Fruit fly (Drosophila melanogaster) whole organism, embryonic: Measurements from ENCODE around the gene PPP4R2r.
A peak's percentile ranks its signal among the peaks of the same experiment; 100 is the strongest.

Source experiments
- Antp ChIP-seq: fragments of 200-800 bp; sonication (Bioruptor generic); optimal IDR thresholded peaks from 3 replicates; lab custom pipeline; 2016; ENCODE audit warnings: missing biosample characterization, missing genetic modification characterization
- CG10209 ChIP-seq: fragments of 200-800 bp; sonication (Bioruptor generic); optimal IDR thresholded peaks from 3 replicates; lab custom pipeline; 2017; ENCODE audit warnings: missing biosample characterization, mild to moderate bottlenecking, missing genetic modification characterization, missing genetic modification reagents
- CG1024 ChIP-seq: fragments of 200-800 bp; sonication (Bioruptor generic); IDR thresholded peaks from 2 replicates; pipeline ENCODE4 v1.3.6; 2022; ENCODE audit warnings: missing biosample characterization, missing genetic modification characterization
- CG10462 ChIP-seq: fragments of 200-800 bp; sonication (Bioruptor generic); optimal IDR thresholded peaks from 2 replicates; lab custom pipeline; 2016; ENCODE audit warnings: missing biosample characterization, missing genetic modification characterization
- CG12769 ChIP-seq: fragments of 200-800 bp; sonication (Bioruptor generic); optimal IDR thresholded peaks from 2 replicates; lab custom pipeline; 2019; ENCODE audit warnings: missing biosample characterization, mild to moderate bottlenecking, missing genetic modification characterization, moderate library complexity
- CG13424 ChIP-seq: fragments of 200-800 bp; sonication (Bioruptor generic); optimal IDR thresholded peaks from 2 replicates; lab custom pipeline; 2019; ENCODE audit warnings: missing biosample characterization, mild to moderate bottlenecking, missing genetic modification characterization, moderate library complexity
- CG14050 ChIP-seq: fragments of 200-800 bp; sonication (Bioruptor generic); IDR thresholded peaks from 3 replicates; pipeline ENCODE4 v1.3.6; 2022; ENCODE audit warnings: missing biosample characterization, missing genetic modification characterization
- CG1529 ChIP-seq: fragments of 200-800 bp; sonication (Bioruptor generic); optimal IDR thresholded peaks from 3 replicates; lab custom pipeline; 2018; ENCODE audit warnings: missing biosample characterization, missing genetic modification characterization
- CG15601 ChIP-seq: fragments of 200-800 bp; sonication (Bioruptor generic); optimal IDR thresholded peaks from 3 replicates; lab custom pipeline; 2019; ENCODE audit warnings: missing biosample characterization, mild to moderate bottlenecking, missing genetic modification characterization, moderate library complexity
- CG1647 ChIP-seq: fragments of 200-800 bp; sonication (Bioruptor generic); optimal IDR thresholded peaks from 3 replicates; lab custom pipeline; 2016; ENCODE audit warnings: missing biosample characterization, missing genetic modification characterization
- CG1792 ChIP-seq: fragments of 200-800 bp; sonication (Bioruptor generic); optimal IDR thresholded peaks from 2 replicates; lab custom pipeline; 2016; ENCODE audit warnings: missing biosample characterization, missing genetic modification characterization
- CG18599 ChIP-seq: fragments of 200-800 bp; sonication (Bioruptor generic); optimal IDR thresholded peaks from 3 replicates; lab custom pipeline; 2017; ENCODE audit warnings: missing biosample characterization, missing genetic modification characterization, mild to moderate bottlenecking, moderate library complexity, missing genetic modification reagents
- CG18619 ChIP-seq: fragments of 200-800 bp; sonication (Bioruptor generic); optimal IDR thresholded peaks from 3 replicates; lab custom pipeline; 2017; ENCODE audit warnings: missing biosample characterization, mild to moderate bottlenecking, missing genetic modification characterization
- CG2199 ChIP-seq: fragments of 200-800 bp; sonication (Bioruptor generic); IDR thresholded peaks from 3 replicates; pipeline ENCODE4 v1.3.6; 2022; ENCODE audit warnings: missing biosample characterization, missing genetic modification characterization
- CG3065 ChIP-seq: fragments of 200-800 bp; sonication (Bioruptor generic); optimal IDR thresholded peaks from 2 replicates; lab custom pipeline; 2016; ENCODE audit warnings: missing biosample characterization, missing genetic modification characterization
- CG31224 ChIP-seq: fragments of 200-800 bp; sonication (Bioruptor generic); IDR thresholded peaks from 2 replicates; pipeline ENCODE4 v1.3.6; 2022; ENCODE audit warnings: missing biosample characterization, missing genetic modification characterization
- CG31441 ChIP-seq: fragments of 200-800 bp; sonication (Bioruptor generic); IDR thresholded peaks from 2 replicates; pipeline ENCODE4 v1.3.6; 2022; ENCODE audit warnings: missing biosample characterization, missing genetic modification characterization
- CG34376 ChIP-seq: fragments of 200-800 bp; sonication (Bioruptor generic); optimal IDR thresholded peaks from 2 replicates; lab custom pipeline; 2018; ENCODE audit warnings: missing biosample characterization, mild to moderate bottlenecking, missing genetic modification characterization
- CG4730 ChIP-seq: fragments of 200-800 bp; sonication (Bioruptor generic); IDR thresholded peaks from 2 replicates; pipeline ENCODE4 v1.3.6; 2022; ENCODE audit warnings: missing biosample characterization, missing genetic modification characterization
- CG6175 ChIP-seq: fragments of 200-800 bp; sonication (Bioruptor generic); IDR thresholded peaks from 3 replicates; pipeline ENCODE4 v1.3.6; 2022; ENCODE audit warnings: missing biosample characterization, missing genetic modification characterization
- CG7786 ChIP-seq: fragments of 200-800 bp; sonication (Bioruptor generic); optimal IDR thresholded peaks from 2 replicates; lab custom pipeline; 2016; ENCODE audit warnings: missing biosample characterization, missing genetic modification characterization
- Chrac-16 ChIP-seq: fragments of 200-800 bp; sonication (Bioruptor generic); optimal IDR thresholded peaks from 3 replicates; lab custom pipeline; 2016; ENCODE audit warnings: missing biosample characterization, missing genetic modification characterization
- CrebB ChIP-seq: fragments of 200-800 bp; sonication (Bioruptor generic); optimal IDR thresholded peaks from 3 replicates; lab custom pipeline; 2018; ENCODE audit warnings: missing biosample characterization, mild to moderate bottlenecking, missing genetic modification characterization
- Dip2 ChIP-seq: fragments of 200-800 bp; sonication (Bioruptor generic); IDR thresholded peaks from 2 replicates; pipeline ENCODE4 v1.3.6; 2022; ENCODE audit warnings: missing biosample characterization, missing genetic modification characterization
- Eip74EF ChIP-seq, 2 experiments: fragments of 200-800 bp in 1 of 2; fragments of >200 bp in 1 of 2; sonication (Bioruptor generic) in 1 of 2; optimal IDR thresholded peaks; 2 replicates each; lab custom pipeline; 2017 to 2019; ENCODE audit warnings: missing biosample characterization in 2 of 2, missing genetic modification characterization in 2 of 2, mild to moderate bottlenecking in 1 of 2, moderate library complexity in 1 of 2
- H15 ChIP-seq: fragments of 200-800 bp; sonication (Bioruptor generic); IDR thresholded peaks from 3 replicates; pipeline ENCODE4 v1.3.6; 2022; ENCODE audit warnings: missing biosample characterization, missing genetic modification characterization
- HmgZ ChIP-seq: fragments of 200-800 bp; sonication (Bioruptor generic); optimal IDR thresholded peaks from 2 replicates; lab custom pipeline; 2018; ENCODE audit warnings: missing biosample characterization, mild to moderate bottlenecking, missing genetic modification characterization
- Hmr ChIP-seq: fragments of 200-800 bp; sonication (Bioruptor generic); optimal IDR thresholded peaks from 3 replicates; lab custom pipeline; 2017; ENCODE audit warnings: mild to moderate bottlenecking, missing biosample characterization, missing genetic modification reagents, missing genetic modification characterization
- Jarid2 ChIP-seq: fragments of 200-800 bp; sonication (Bioruptor generic); optimal IDR thresholded peaks from 3 replicates; lab custom pipeline; 2017; ENCODE audit warnings: mild to moderate bottlenecking, missing biosample characterization, missing genetic modification reagents, missing genetic modification characterization
- NC2α ChIP-seq: fragments of 200-800 bp; sonication (Bioruptor generic); optimal IDR thresholded peaks from 2 replicates; lab custom pipeline; 2016; ENCODE audit warnings: missing biosample characterization, missing genetic modification characterization
- NFAT ChIP-seq: fragments of 200-800 bp; sonication (Bioruptor generic); IDR thresholded peaks from 2 replicates; pipeline ENCODE4 v1.3.6; 2022; ENCODE audit warnings: missing biosample characterization, missing genetic modification characterization
- Poxn ChIP-seq: fragments of 200-800 bp; sonication (Bioruptor generic); IDR thresholded peaks from 2 replicates; pipeline ENCODE4 v1.3.6; 2022; ENCODE audit warnings: missing biosample characterization, missing genetic modification characterization
- Rx ChIP-seq: fragments of 200-800 bp; sonication (Bioruptor generic); IDR thresholded peaks from 2 replicates; pipeline ENCODE4 v1.3.6; 2022; ENCODE audit warnings: missing biosample characterization, missing genetic modification characterization
- abd-A ChIP-seq: fragments of 200-800 bp; sonication (Bioruptor generic); optimal IDR thresholded peaks from 3 replicates; lab custom pipeline; 2019; ENCODE audit warnings: missing biosample characterization, mild to moderate bottlenecking, missing genetic modification characterization, moderate library complexity
- ato ChIP-seq: fragments of 200-800 bp; sonication (Bioruptor generic); IDR thresholded peaks from 2 replicates; pipeline ENCODE4 v1.3.6; 2022; ENCODE audit warnings: missing biosample characterization, missing genetic modification characterization; ENCODE audit not compliant: partially characterized antibody
- danr ChIP-seq: fragments of 200-800 bp; sonication (Bioruptor generic); IDR thresholded peaks from 2 replicates; pipeline ENCODE4 v1.3.6; 2022; ENCODE audit warnings: missing biosample characterization, missing genetic modification characterization
- gro ChIP-seq: fragments of 200-800 bp; sonication (Bioruptor generic); optimal IDR thresholded peaks from 2 replicates; lab custom pipeline; 2016; ENCODE audit warnings: missing biosample characterization, missing genetic modification characterization
- hkb ChIP-seq, 2 experiments: fragments of 200-800 bp in 1 of 2; fragments of >200 bp in 1 of 2; sonication (Bioruptor generic) in 1 of 2; IDR thresholded peaks in 1 of 2; optimal IDR thresholded peaks in 1 of 2; 2 replicates each; pipeline versions ENCODE4 v1.3.6 to Lab custom; 2017 to 2022; ENCODE audit warnings: missing biosample characterization in 1 of 2, missing genetic modification characterization in 1 of 2
- hth ChIP-seq: fragments of >200 bp; optimal IDR thresholded peaks from 2 replicates; lab custom pipeline; 2017; ENCODE audit warnings: inconsistent platforms
- mld ChIP-seq: fragments of 200-800 bp; sonication (Bioruptor generic); IDR thresholded peaks from 3 replicates; pipeline ENCODE4 v1.3.6; 2022; ENCODE audit warnings: missing biosample characterization, missing genetic modification characterization; ENCODE audit not compliant: partially characterized antibody
- run ChIP-seq: fragments of 200-800 bp; sonication (Bioruptor generic); optimal IDR thresholded peaks from 3 replicates; lab custom pipeline; 2018; ENCODE audit warnings: missing biosample characterization, mild to moderate bottlenecking, missing genetic modification characterization
- sim ChIP-seq: fragments of 200-800 bp; sonication (Bioruptor generic); IDR thresholded peaks from 2 replicates; pipeline ENCODE4 v1.3.6; 2022; ENCODE audit warnings: missing biosample characterization, missing genetic modification characterization
- sima ChIP-seq: fragments of 200-800 bp; sonication (Bioruptor generic); optimal IDR thresholded peaks from 2 replicates; lab custom pipeline; 2016; ENCODE audit warnings: missing biosample characterization, missing genetic modification characterization
- tna ChIP-seq: fragments of 200-800 bp; sonication (Bioruptor generic); IDR thresholded peaks from 2 replicates; pipeline ENCODE4 v1.3.6; 2022; ENCODE audit warnings: missing biosample characterization, missing genetic modification characterization; ENCODE audit not compliant: partially characterized antibody
- trem ChIP-seq: fragments of 200-800 bp; optimal IDR thresholded peaks from 3 replicates; lab custom pipeline; 2019; ENCODE audit warnings: missing biosample characterization, mild to moderate bottlenecking, missing genetic modification characterization, moderate library complexity
- vvl ChIP-seq: fragments of 200-800 bp; sonication (Bioruptor generic); IDR thresholded peaks from 2 replicates; pipeline ENCODE4 v1.3.6; 2022; ENCODE audit warnings: missing biosample characterization, missing genetic modification characterization
- zen ChIP-seq: fragments of 200-800 bp; sonication (Bioruptor generic); optimal IDR thresholded peaks from 3 replicates; lab custom pipeline; 2018; ENCODE audit warnings: missing biosample characterization, mild to moderate bottlenecking, missing genetic modification characterization, moderate library complexity
- zen2 ChIP-seq: fragments of 200-800 bp; sonication (Bioruptor generic); IDR thresholded peaks from 3 replicates; pipeline ENCODE4 v1.3.6; 2022; ENCODE audit warnings: missing biosample characterization, missing genetic modification characterization; ENCODE audit not compliant: partially characterized antibody
- zf30C ChIP-seq: fragments of 200-800 bp; sonication (Bioruptor generic); optimal IDR thresholded peaks from 3 replicates; lab custom pipeline; 2018; ENCODE audit warnings: missing biosample characterization, mild to moderate bottlenecking, missing genetic modification characterization
- zfh2 ChIP-seq: fragments of 200-800 bp; sonication (Bioruptor generic); optimal IDR thresholded peaks from 2 replicates; lab custom pipeline; 2016; ENCODE audit warnings: missing biosample characterization, missing genetic modification characterization

Gene PPP4R2r

DNA sequence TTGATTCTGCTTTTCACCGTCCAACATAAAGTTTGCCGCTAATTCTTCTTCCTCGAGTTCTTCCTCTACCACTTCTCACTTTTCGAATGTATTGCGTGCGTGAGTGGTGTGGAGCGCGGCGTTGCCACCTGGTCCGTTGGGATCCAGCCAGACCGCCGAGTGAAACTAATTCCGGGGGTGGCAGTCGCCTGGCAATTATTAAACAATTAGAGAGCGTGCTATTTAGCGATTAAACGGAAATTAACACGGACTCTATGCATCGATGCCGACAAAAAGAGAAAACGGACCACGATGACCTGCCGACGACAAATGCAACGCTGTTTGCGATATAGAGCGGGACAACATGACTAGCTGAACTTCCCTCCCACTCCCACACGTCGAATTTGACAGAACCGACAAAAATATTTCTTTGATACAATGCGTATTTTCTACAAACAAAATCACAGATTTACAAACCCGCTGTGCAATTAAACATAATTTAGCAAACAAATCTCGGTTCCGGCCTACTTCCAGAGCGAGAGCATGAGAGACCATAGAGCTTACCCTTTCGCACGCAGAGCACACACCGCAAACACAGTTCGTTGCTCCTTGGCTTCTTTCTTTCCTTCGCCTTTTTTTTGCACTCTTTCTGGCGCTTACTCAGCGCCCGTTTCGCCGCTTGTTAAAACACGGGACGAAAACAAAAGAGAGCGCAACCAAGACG lies 5.0 kb upstream of the PPP4R2r start, which contains the start of gene CG2889 (continued):
- no peak for TF ChIP-seq CG18619
- TF ChIP-seq sima: no peak
- no peak for TF ChIP-seq zf30C (GFP tag; lab: Kevin White, UChicago)
- no peak for TF ChIP-seq ato (GFP tag; lab: Robert Waterston, UW)
- no peak for TF ChIP-seq CG6175 (GFP tag; lab: Robert Waterston, UW)
- no peak for TF ChIP-seq zen2
- no peak for TF ChIP-seq gro (GFP tag; lab: Kevin White, UChicago)
- no peak for TF ChIP-seq CG12769 (tag; lab: Kevin White, UChicago)
- TF ChIP-seq CG10209 (GFP tag; lab: Kevin White, UChicago): no peak
- 0 out of 2 replicates have a peak, but pooled peaks have one; percentile 35 for TF ChIP-seq Rx (GFP tag; lab: Robert Waterston, UW)
- TF ChIP-seq CG3065 (GFP tag; lab: Kevin White, UChicago): no peak
- no peak for TF ChIP-seq CrebB (tag; lab: Kevin White, UChicago)
- no peak for TF ChIP-seq CG31224 (GFP tag; lab: Robert Waterston, UW)
- no peak for TF ChIP-seq H15 (GFP tag; lab: Robert Waterston, UW)
- peak; percentile 27 for TF ChIP-seq zfh2 (GFP tag; lab: Kevin White, UChicago)
- no peak for TF ChIP-seq Eip74EF (GFP tag; optimal IDR thresholded peaks at IDR 0.05; lab: Kevin White, UChicago)
- peak; percentile 32 for TF ChIP-seq CG7786 (GFP tag; lab: Kevin White, UChicago)
- TF ChIP-seq Poxn (GFP tag; lab: Robert Waterston, UW): no peak
- peak; percentile 80 for TF ChIP-seq zen (tag; lab: Kevin White, UChicago)
- TF ChIP-seq CG4730 (GFP tag; lab: Robert Waterston, UW): no peak
- no peak for TF ChIP-seq Jarid2 (GFP tag; lab: Kevin White, UChicago)
- 0 out of 2 replicates have a peak, but pooled peaks have one; percentile 10 for TF ChIP-seq vvl (GFP tag; lab: Robert Waterston, UW)
- TF ChIP-seq run (tag; lab: Kevin White, UChicago): no peak
- peak; percentile 51 for TF ChIP-seq trem
- no peak for TF ChIP-seq NC2α (GFP tag; lab: Kevin White, UChicago)
- no peak for TF ChIP-seq CG1647 (GFP tag; lab: Kevin White, UChicago)
- peak; percentile 34; the same call in 1 of the 3 replicates for TF ChIP-seq mld
- no peak for TF ChIP-seq sim (GFP tag; lab: Robert Waterston, UW)
- TF ChIP-seq CG13424 (tag; lab: Kevin White, UChicago): peak; percentile 23
- no peak for TF ChIP-seq CG1529 (GFP tag; lab: Kevin White, UChicago)
- no peak for TF ChIP-seq CG34376 (GFP tag; lab: Kevin White, UChicago)
- peak; percentile 48 for TF ChIP-seq Antp (GFP tag; lab: Kevin White, UChicago)
- TF ChIP-seq Chrac-16 (GFP tag; lab: Kevin White, UChicago): peak; percentile 20
- TF ChIP-seq abd-A: no peak
- no peak for TF ChIP-seq hkb (optimal IDR thresholded peaks at IDR 0.05; lab: Kevin White, UChicago)
- TF ChIP-seq hkb (GFP tag; IDR thresholded peaks at IDR 0.05; lab: Robert Waterston, UW): no peak
- no peak for TF ChIP-seq danr (GFP tag; lab: Robert Waterston, UW)
- no peak for TF ChIP-seq CG15601 (tag; lab: Kevin White, UChicago)
- no peak for TF ChIP-seq CG14050 (GFP tag; lab: Robert Waterston, UW)
- no peak for TF ChIP-seq NFAT
- no peak for TF ChIP-seq tna (GFP tag; lab: Robert Waterston, UW)
- no peak for TF ChIP-seq CG1792 (GFP tag; lab: Kevin White, UChicago)
- TF ChIP-seq CG1024 (GFP tag; lab: Robert Waterston, UW): no peak
- TF ChIP-seq HmgZ (tag; lab: Kevin White, UChicago): peak; percentile 36
- TF ChIP-seq hth: no peak
- no peak for TF ChIP-seq Dip2
- TF ChIP-seq Hmr (GFP tag; lab: Kevin White, UChicago): no peak
- TF ChIP-seq CG10462: no peak
- peak; percentile 6 for TF ChIP-seq CG18599 (GFP tag; lab: Kevin White, UChicago)
- no peak for TF ChIP-seq CG31441 (GFP tag; lab: Robert Waterston, UW)
- TF ChIP-seq CG2199 (GFP tag; lab: Robert Waterston, UW): 0 out of 3 replicates have a peak, but pooled peaks have one; percentile 13
